Worm (Caenorhabditis elegans): ENCODE results near the gene alg-1.

DNA sequence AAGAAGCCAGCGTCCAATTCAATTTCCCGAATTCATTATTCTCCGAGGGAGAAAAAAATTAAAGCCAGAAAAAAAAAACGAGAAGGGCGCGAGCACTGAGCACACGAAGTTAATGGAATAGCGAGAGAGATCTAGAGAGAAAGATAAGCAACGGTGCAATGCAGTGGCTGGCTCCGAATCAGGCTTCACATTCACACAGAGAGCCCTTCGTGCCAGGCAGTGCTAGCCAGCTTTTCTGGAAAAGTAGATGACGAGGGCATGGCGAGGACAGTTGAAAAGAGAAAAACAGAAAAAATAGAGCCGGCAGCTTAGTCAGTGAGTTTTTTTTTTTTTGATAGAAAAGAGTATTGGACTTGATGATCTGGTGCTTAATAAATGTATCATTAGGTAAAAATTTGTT, 35.3 kb upstream of the alg-1 start:
- TF ChIP-seq blmp-1 (tag; optimal IDR thresholded peaks at IDR 0.05; ENCODE audit: insufficient read depth): no peak
- no peak for TF ChIP-seq aly-2 (tag; optimal IDR thresholded peaks at IDR 0.05)
- no peak for TF ChIP-seq mdl-1 (tag; optimal IDR thresholded peaks at IDR 0.05)
- no peak for TF ChIP-seq lin-39 (tag; optimal IDR thresholded peaks at IDR 0.05)
- no peak for TF ChIP-seq nhr-12 (tag; optimal IDR thresholded peaks at IDR 0.05)
- TF ChIP-seq nhr-11 (tag; optimal IDR thresholded peaks at IDR 0.05): no peak
- TF ChIP-seq unc-62 (GFP tag; optimal IDR thresholded peaks at IDR 0.05): no peak
- no peak for TF ChIP-seq skn-1 (tag; optimal IDR thresholded peaks at IDR 0.05)
- TF ChIP-seq sem-4 (tag; optimal IDR thresholded peaks at IDR 0.05): no peak

Data from whole organism, L2 larva.